Worm (Caenorhabditis elegans) whole organism, late embryonic: ENCODE results near the gene C08E8.5.

ENCODE experiments used
- F13H6.1 ChIP-seq: sonication (generic microtip); optimal IDR thresholded peaks from 2 replicates; lab custom pipeline; 2016; ENCODE audit warnings: missing genetic modification characterization, missing compliant biosample characterization
- ama-1 ChIP-seq: fragments of 150-350 bp; optimal IDR thresholded peaks from 2 replicates; lab custom pipeline; 2014
- ceh-31 ChIP-seq: sonication (generic microtip); optimal IDR thresholded peaks from 2 replicates; lab custom pipeline; 2016; ENCODE audit warnings: missing genetic modification characterization, missing compliant biosample characterization
- ceh-45 ChIP-seq: fragments of 200-800 bp; sonication (Bioruptor generic); IDR thresholded peaks from 2 replicates; pipeline ENCODE4 v1.3.6; 2022; ENCODE audit warnings: missing genetic modification reagents, missing genetic modification characterization, missing compliant biosample characterization
- ceh-9 ChIP-seq: sonication (generic microtip); optimal IDR thresholded peaks from 2 replicates; lab custom pipeline; 2016; ENCODE audit warnings: mild to moderate bottlenecking, missing genetic modification characterization, inconsistent platforms, missing compliant biosample characterization
- dve-1 ChIP-seq: sonication (generic microtip); optimal IDR thresholded peaks from 2 replicates; lab custom pipeline; 2017; ENCODE audit warnings: antibody characterized with exemption, mild to moderate bottlenecking, missing genetic modification characterization, missing compliant biosample characterization
- pax-1 ChIP-seq: fragments of 150-350 bp; optimal IDR thresholded peaks from 2 replicates; lab custom pipeline; 2014; ENCODE audit warnings: missing biosample characterization, missing genetic modification characterization
- pha-4 ChIP-seq: fragments of 150-350 bp; optimal IDR thresholded peaks from 2 replicates; lab custom pipeline; 2018; ENCODE audit warnings: missing biosample characterization, missing genetic modification reagents, missing genetic modification characterization
- pros-1 ChIP-seq: fragments of 150-350 bp; optimal IDR thresholded peaks from 2 replicates; lab custom pipeline; 2014; ENCODE audit warnings: missing biosample characterization, missing genetic modification reagents, missing genetic modification characterization
- rnt-1 ChIP-seq: sonication (generic microtip); optimal IDR thresholded peaks from 2 replicates; lab custom pipeline; 2016; ENCODE audit warnings: missing genetic modification characterization, missing compliant biosample characterization
- syd-9 ChIP-seq: sonication (generic microtip); optimal IDR thresholded peaks from 2 replicates; lab custom pipeline; 2016; ENCODE audit warnings: mild to moderate bottlenecking, missing genetic modification characterization, moderate library complexity, missing compliant biosample characterization
- tbx-2 ChIP-seq: sonication (generic microtip); optimal IDR thresholded peaks from 2 replicates; lab custom pipeline; 2016; ENCODE audit warnings: missing genetic modification characterization, missing compliant biosample characterization

ce11 chrV:18362402-18362801, 2.6 kb upstream of the C08E8.5 start, which contains the start of gene C08E8.1:
- TF ChIP-seq ceh-31 (tag; lab: Kevin White, UChicago) (no peak), rnt-1 (tag; lab: Kevin White, UChicago) (no peak), tbx-2 (tag; lab: Kevin White, UChicago) (no peak), syd-9 (tag; lab: Kevin White, UChicago) (no peak), ceh-9 (tag; lab: Kevin White, UChicago) (no peak), F13H6.1 (no peak), pax-1 (tag; lab: Kevin White, UChicago) (no peak), pros-1 (tag; lab: Kevin White, UChicago) (no peak), ama-1 (lab: Kevin White, UChicago) (no peak), pha-4 (tag; lab: Kevin White, UChicago) (no peak), ceh-45 (GFP tag; lab: Robert Waterston, UW) (no peak), dve-1 (tag; lab: Kevin White, UChicago) (no peak)
